Worm (Caenorhabditis elegans): Measurements from ENCODE around the gene rig-6.

- TF ChIP-seq elt-1 (tag; optimal IDR thresholded peaks at IDR 0.05; ENCODE audit: borderline replicate concordance, insufficient read depth) (no peak), snpc-4 (tag; optimal IDR thresholded peaks at IDR 0.05) (no peak), nhr-28 (tag; optimal IDR thresholded peaks at IDR 0.05) (no peak), nhr-12 (tag; optimal IDR thresholded peaks at IDR 0.05) (no peak), pha-4 (tag; optimal IDR thresholded peaks at IDR 0.05) (no peak)
These were observed 43.6 kb upstream of the rig-6 start for ce11 chrII:4855489-4855888.
